Worm (Caenorhabditis elegans) whole organism, L3 larva: ENCODE results near the gene srbc-41.

Experiments used
- aly-2 ChIP-seq: fragments of 150-350 bp; optimal IDR thresholded peaks from 2 replicates; lab custom pipeline; 2014; ENCODE audit warnings: missing biosample characterization, missing genetic modification characterization
- ceh-28 ChIP-seq: fragments of 150-350 bp; optimal IDR thresholded peaks from 2 replicates; lab custom pipeline; 2014; ENCODE audit warnings: missing biosample characterization, missing genetic modification reagents, missing genetic modification characterization
- elt-3 ChIP-seq, 3 experiments: fragments of 150-350 bp in 1 of 3; sonication (generic microtip) in 2 of 3; optimal IDR thresholded peaks; 2 replicates in 2 of 3; 4 replicates in 1 of 3; lab custom pipeline; 2014 to 2017; ENCODE audit warnings: missing biosample characterization in 3 of 3, missing genetic modification characterization in 3 of 3
- jun-1 ChIP-seq: fragments of 150-350 bp; optimal IDR thresholded peaks from 2 replicates; lab custom pipeline; 2014; ENCODE audit warnings: missing biosample characterization, missing genetic modification reagents, missing genetic modification characterization
- lin-15B ChIP-seq: fragments of 150-350 bp; optimal IDR thresholded peaks from 2 replicates; lab custom pipeline; 2014; ENCODE audit warnings: missing biosample characterization, missing genetic modification characterization
- lsy-12 ChIP-seq: sonication (generic microtip); optimal IDR thresholded peaks from 2 replicates; lab custom pipeline; 2016; ENCODE audit warnings: mild to moderate bottlenecking, missing genetic modification characterization, missing compliant biosample characterization
- nhr-237 ChIP-seq: fragments of 150-350 bp; optimal IDR thresholded peaks from 2 replicates; lab custom pipeline; 2014; ENCODE audit warnings: missing biosample characterization, missing genetic modification characterization
- pha-4 ChIP-seq: fragments of 150-350 bp; optimal IDR thresholded peaks from 2 replicates; lab custom pipeline; 2014; ENCODE audit warnings: missing biosample characterization, missing genetic modification reagents, missing genetic modification characterization
- tbx-2 ChIP-seq: sonication (generic microtip); optimal IDR thresholded peaks from 2 replicates; lab custom pipeline; 2016; ENCODE audit warnings: mild to moderate bottlenecking, missing genetic modification characterization, missing compliant biosample characterization
- unc-39 ChIP-seq: sonication (generic microtip); optimal IDR thresholded peaks from 4 replicates; lab custom pipeline; 2017; ENCODE audit warnings: missing biosample characterization, missing genetic modification characterization
- unc-62 ChIP-seq: fragments of 150-350 bp; sonication (generic microtip); optimal IDR thresholded peaks from 4 replicates; lab custom pipeline; 2014; ENCODE audit warnings: missing biosample characterization, missing genetic modification reagents, missing genetic modification characterization
- zag-1 ChIP-seq: fragments of 150-350 bp; optimal IDR thresholded peaks from 2 replicates; lab custom pipeline; 2014; ENCODE audit warnings: missing biosample characterization, missing genetic modification characterization
- ztf-4 ChIP-seq: fragments of 150-350 bp; optimal IDR thresholded peaks from 2 replicates; lab custom pipeline; 2014; ENCODE audit warnings: missing biosample characterization, missing genetic modification characterization

DNA sequence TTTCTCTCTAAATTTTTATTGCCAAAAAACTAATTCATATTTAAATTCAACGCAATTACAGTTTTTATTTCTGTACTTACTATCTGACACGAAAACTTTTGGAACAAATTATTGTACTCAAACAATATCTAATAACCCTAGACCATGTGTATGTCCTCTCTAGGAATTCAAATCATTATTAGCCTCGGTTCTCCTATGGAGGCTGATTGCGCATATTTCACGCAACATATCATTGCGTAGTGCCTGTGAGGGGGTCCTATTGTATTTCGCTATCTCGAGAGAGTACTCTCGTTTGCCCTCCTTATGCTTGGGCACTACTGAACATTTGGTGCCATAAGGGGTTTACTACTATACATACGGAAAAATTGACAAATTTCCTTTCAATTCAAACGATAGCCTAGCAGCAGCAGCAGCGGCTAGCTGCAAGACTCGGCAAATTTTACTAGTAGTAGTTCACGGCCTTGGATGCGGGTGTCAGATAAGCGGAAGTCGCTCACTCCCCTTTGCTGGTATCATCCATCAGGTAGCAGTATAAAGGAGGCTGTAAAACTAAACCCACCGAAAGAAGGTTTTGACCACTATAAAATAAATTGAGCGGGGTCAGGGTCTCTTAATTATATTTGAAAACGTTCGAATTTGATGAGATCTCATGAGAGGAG is 35.9 kb downstream of the srbc-41 start:
- TF ChIP-seq unc-62 (GFP tag; lab: Kevin White, UChicago) = no peak
- no peak for TF ChIP-seq aly-2
- no peak for TF ChIP-seq elt-3 (tag; optimal IDR thresholded peaks at IDR 0.05; lab: Kevin White, UChicago)
- TF ChIP-seq tbx-2 = no peak
- no peak for TF ChIP-seq ztf-4 (tag; lab: Kevin White, UChicago)
- TF ChIP-seq jun-1 (tag; lab: Kevin White, UChicago) = no peak
- no peak for TF ChIP-seq ceh-28 (tag; lab: Kevin White, UChicago)
- no peak for TF ChIP-seq lsy-12 (tag; lab: Kevin White, UChicago)
- no peak for TF ChIP-seq unc-39 (tag; lab: Kevin White, UChicago)
- TF ChIP-seq zag-1 (tag; lab: Kevin White, UChicago) = no peak
- TF ChIP-seq nhr-237 (tag; lab: Kevin White, UChicago) = no peak
- TF ChIP-seq lin-15B (tag; lab: Kevin White, UChicago) = no peak
- TF ChIP-seq pha-4 = no peak
